Worm (Caenorhabditis elegans) whole organism, L4 larva: ENCODE measurements around the gene T10B10.4.
A peak's percentile ranks its signal among the peaks of the same experiment; 100 is the strongest.

ENCODE experiments used
- ZK546.5 ChIP-seq, 2 experiments: sonication (generic microtip); optimal IDR thresholded peaks; 2 replicates each; lab custom pipeline; 2017; ENCODE audit warnings: missing biosample characterization in 2 of 2, missing genetic modification characterization in 2 of 2
- ama-1 ChIP-seq: fragments of 150-350 bp; optimal IDR thresholded peaks from 2 replicates; lab custom pipeline; 2014; ENCODE audit warnings: inconsistent platforms, mixed read lengths
- egl-27 ChIP-seq: sonication (generic microtip); optimal IDR thresholded peaks from 3 replicates; lab custom pipeline; 2017; ENCODE audit warnings: missing biosample characterization, missing genetic modification reagents, missing genetic modification characterization
- lir-3 ChIP-seq: sonication (generic microtip); optimal IDR thresholded peaks from 2 replicates; lab custom pipeline; 2016; ENCODE audit warnings: mild to moderate bottlenecking, missing genetic modification characterization, missing compliant biosample characterization
- nhr-11 ChIP-seq: fragments of 150-350 bp; optimal IDR thresholded peaks from 2 replicates; lab custom pipeline; 2014; ENCODE audit warnings: missing biosample characterization, missing genetic modification characterization
- nhr-237 ChIP-seq: sonication (generic microtip); optimal IDR thresholded peaks from 2 replicates; lab custom pipeline; 2017; ENCODE audit warnings: missing biosample characterization, missing genetic modification characterization
- nhr-28 ChIP-seq: fragments of 150-350 bp; optimal IDR thresholded peaks from 2 replicates; lab custom pipeline; 2014; ENCODE audit warnings: missing biosample characterization, missing genetic modification characterization
- nhr-77 ChIP-seq: fragments of 150-350 bp; optimal IDR thresholded peaks from 2 replicates; lab custom pipeline; 2014; ENCODE audit warnings: missing biosample characterization, missing genetic modification characterization
- tag-97 ChIP-seq: fragments of 200-800 bp; sonication (Bioruptor generic); IDR thresholded peaks from 2 replicates; pipeline ENCODE4 v1.3.6; 2022; ENCODE audit warnings: missing genetic modification characterization, missing compliant biosample characterization

DNA sequence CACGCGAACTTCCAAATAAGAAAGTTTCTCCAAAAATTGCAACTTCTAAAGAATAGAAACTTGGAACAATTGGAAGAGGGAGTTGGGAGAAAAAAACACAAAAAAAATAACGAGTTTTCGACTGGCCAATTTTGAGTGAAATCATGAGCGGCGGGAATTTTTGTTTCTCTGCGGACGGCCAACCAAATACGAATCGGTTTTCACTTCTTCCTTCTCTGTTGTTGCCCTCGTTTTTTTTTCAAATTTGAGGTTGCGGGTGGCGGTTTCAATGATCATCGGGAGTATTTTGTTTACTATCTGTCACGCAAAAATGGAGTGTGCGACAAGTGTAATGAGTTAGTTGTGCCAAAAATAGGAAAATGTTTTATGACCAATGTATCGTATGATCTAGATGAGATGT, 43.8 kb downstream of the T10B10.4 start:
- TF ChIP-seq tag-97 (no peak), nhr-237 (tag; lab: Kevin White, UChicago) (no peak), ama-1 (lab: Kevin White, UChicago) (no peak), egl-27 (tag; lab: Kevin White, UChicago) (no peak), nhr-11 (tag; lab: Kevin White, UChicago) (no peak), nhr-28 (peak; percentile 7), lir-3 (tag; lab: Kevin White, UChicago) (no peak), ZK546.5 (tag; optimal IDR thresholded peaks at IDR 0.05; lab: Kevin White, UChicago) (no peak), nhr-77 (no peak)
